Fruit fly (Drosophila melanogaster) whole organism, embryonic: ENCODE measurements around the gene unc-4.

Experiments used
- Ada2b ChIP-seq: fragments of 200-800 bp; sonication (Bioruptor generic); IDR thresholded peaks from 2 replicates; pipeline ENCODE4 v1.3.6; 2022; ENCODE audit warnings: missing biosample characterization, missing genetic modification characterization
- Blimp-1 ChIP-seq: fragments of 200-800 bp; sonication (Bioruptor generic); optimal IDR thresholded peaks from 3 replicates; lab custom pipeline; 2018; ENCODE audit warnings: missing biosample characterization, missing genetic modification characterization, mild to moderate bottlenecking, moderate library complexity, missing genetic modification reagents
- BtbVII ChIP-seq: fragments of 200-800 bp; sonication (Bioruptor generic); optimal IDR thresholded peaks from 3 replicates; lab custom pipeline; 2017; ENCODE audit warnings: missing biosample characterization, mild to moderate bottlenecking, missing genetic modification characterization
- CG10209 ChIP-seq: fragments of 200-800 bp; sonication (Bioruptor generic); optimal IDR thresholded peaks from 3 replicates; lab custom pipeline; 2017; ENCODE audit warnings: missing biosample characterization, mild to moderate bottlenecking, missing genetic modification characterization, missing genetic modification reagents
- CG10979 ChIP-seq: fragments of 200-800 bp; sonication (Bioruptor generic); optimal IDR thresholded peaks from 2 replicates; lab custom pipeline; 2018; ENCODE audit warnings: missing biosample characterization, mild to moderate bottlenecking, missing genetic modification characterization, moderate library complexity
- CG12391 ChIP-seq: fragments of 200-800 bp; sonication (Bioruptor generic); optimal IDR thresholded peaks from 3 replicates; lab custom pipeline; 2018; ENCODE audit warnings: missing biosample characterization, mild to moderate bottlenecking, missing genetic modification characterization, moderate library complexity
- CG13296 ChIP-seq: fragments of 200-800 bp; sonication (Bioruptor generic); optimal IDR thresholded peaks from 3 replicates; lab custom pipeline; 2018; ENCODE audit warnings: missing biosample characterization, mild to moderate bottlenecking, missing genetic modification characterization
- CG14441 ChIP-seq: fragments of 200-800 bp; sonication (Bioruptor generic); IDR thresholded peaks from 2 replicates; pipeline ENCODE4 v1.3.6; 2022; ENCODE audit warnings: missing biosample characterization, missing genetic modification characterization
- CG15269 ChIP-seq: fragments of 200-800 bp; sonication (Bioruptor generic); optimal IDR thresholded peaks from 2 replicates; lab custom pipeline; 2018; ENCODE audit warnings: missing biosample characterization, mild to moderate bottlenecking, missing genetic modification characterization, moderate library complexity
- CG17328 ChIP-seq: fragments of 200-800 bp; sonication (Bioruptor generic); IDR thresholded peaks from 2 replicates; pipeline ENCODE4 v1.3.6; 2022; ENCODE audit warnings: missing biosample characterization, missing genetic modification characterization
- CG18262 ChIP-seq: fragments of 200-800 bp; optimal IDR thresholded peaks from 3 replicates; lab custom pipeline; 2019; ENCODE audit warnings: missing biosample characterization, mild to moderate bottlenecking, missing genetic modification characterization, moderate library complexity
- CG18476 ChIP-seq: fragments of 200-800 bp; sonication (Bioruptor generic); optimal IDR thresholded peaks from 2 replicates; lab custom pipeline; 2016; ENCODE audit warnings: missing biosample characterization, mild to moderate bottlenecking, missing genetic modification characterization
- CG2678 ChIP-seq: fragments of 200-800 bp; sonication (Bioruptor generic); optimal IDR thresholded peaks from 3 replicates; lab custom pipeline; 2019; ENCODE audit warnings: missing biosample characterization, mild to moderate bottlenecking, missing genetic modification characterization, moderate library complexity
- CG30020 ChIP-seq: fragments of 200-800 bp; optimal IDR thresholded peaks from 2 replicates; lab custom pipeline; 2019; ENCODE audit warnings: missing biosample characterization, mild to moderate bottlenecking, missing genetic modification characterization, moderate library complexity
- CG31441 ChIP-seq: fragments of 200-800 bp; sonication (Bioruptor generic); IDR thresholded peaks from 2 replicates; pipeline ENCODE4 v1.3.6; 2022; ENCODE audit warnings: missing biosample characterization, missing genetic modification characterization
- CG4404 ChIP-seq: fragments of 200-800 bp; sonication (Bioruptor generic); IDR thresholded peaks from 2 replicates; pipeline ENCODE4 v1.3.6; 2022; ENCODE audit warnings: missing biosample characterization, missing genetic modification characterization
- CG4424 ChIP-seq: fragments of 200-800 bp; sonication (Bioruptor generic); optimal IDR thresholded peaks from 3 replicates; lab custom pipeline; 2016; ENCODE audit warnings: missing biosample characterization, missing genetic modification characterization
- CG4820 ChIP-seq: fragments of 200-800 bp; sonication (Bioruptor generic); optimal IDR thresholded peaks from 3 replicates; lab custom pipeline; 2016; ENCODE audit warnings: missing biosample characterization, missing genetic modification characterization
- CG6689 ChIP-seq: fragments of 200-800 bp; sonication (Bioruptor generic); IDR thresholded peaks from 2 replicates; pipeline ENCODE4 v1.3.6; 2022; ENCODE audit warnings: missing biosample characterization, missing genetic modification characterization
- CG7357 ChIP-seq: fragments of 200-800 bp; sonication (Bioruptor generic); IDR thresholded peaks from 3 replicates; pipeline ENCODE4 v1.3.6; 2022; ENCODE audit warnings: missing biosample characterization, missing genetic modification characterization
- CG7839 ChIP-seq: fragments of 200-800 bp; sonication (Bioruptor generic); optimal IDR thresholded peaks from 3 replicates; lab custom pipeline; 2018; ENCODE audit warnings: missing biosample characterization, mild to moderate bottlenecking, missing genetic modification characterization, moderate library complexity
- CG8089 ChIP-seq: fragments of 200-800 bp; sonication (Bioruptor generic); optimal IDR thresholded peaks from 3 replicates; lab custom pipeline; 2016; ENCODE audit warnings: missing biosample characterization, missing genetic modification characterization
- CG9727 ChIP-seq: fragments of 200-800 bp; sonication (Bioruptor generic); optimal IDR thresholded peaks from 3 replicates; lab custom pipeline; 2017; ENCODE audit warnings: missing biosample characterization, mild to moderate bottlenecking, missing genetic modification characterization
- Chrac-16 ChIP-seq: fragments of 200-800 bp; sonication (Bioruptor generic); optimal IDR thresholded peaks from 3 replicates; lab custom pipeline; 2016; ENCODE audit warnings: missing biosample characterization, missing genetic modification characterization
- Dad ChIP-seq: fragments of 200-800 bp; sonication (Bioruptor generic); optimal IDR thresholded peaks from 3 replicates; lab custom pipeline; 2016; ENCODE audit warnings: missing biosample characterization, missing genetic modification characterization
- Dbx ChIP-seq: fragments of 200-800 bp; sonication (Bioruptor generic); IDR thresholded peaks from 3 replicates; pipeline ENCODE4 v1.3.6; 2022; ENCODE audit warnings: missing biosample characterization, missing genetic modification characterization
- E2f2 ChIP-seq: fragments of 200-800 bp; sonication (Bioruptor generic); IDR thresholded peaks from 2 replicates; pipeline ENCODE4 v1.3.6; 2022; ENCODE audit warnings: missing biosample characterization, missing genetic modification characterization
- HHEX ChIP-seq: fragments of 200-800 bp; sonication (Bioruptor generic); optimal IDR thresholded peaks from 3 replicates; lab custom pipeline; 2017; ENCODE audit warnings: missing biosample characterization, mild to moderate bottlenecking, missing genetic modification characterization, missing genetic modification reagents
- HLH3B ChIP-seq: fragments of 200-800 bp; sonication (Bioruptor generic); IDR thresholded peaks from 2 replicates; pipeline ENCODE4 v1.3.6; 2022; ENCODE audit warnings: missing biosample characterization, missing genetic modification characterization
- MTF-1 ChIP-seq: fragments of 200-800 bp; sonication (Bioruptor generic); optimal IDR thresholded peaks from 2 replicates; lab custom pipeline; 2018; ENCODE audit warnings: missing biosample characterization, mild to moderate bottlenecking, missing genetic modification characterization, borderline replicate concordance
- PHDP ChIP-seq: fragments of 200-800 bp; sonication (Bioruptor generic); optimal IDR thresholded peaks from 3 replicates; lab custom pipeline; 2018; ENCODE audit warnings: missing biosample characterization, mild to moderate bottlenecking, missing genetic modification characterization, moderate library complexity
- Six4 ChIP-seq: fragments of 200-800 bp; sonication (Bioruptor generic); optimal IDR thresholded peaks from 2 replicates; lab custom pipeline; 2016; ENCODE audit warnings: missing biosample characterization, missing genetic modification characterization
- Sox100B ChIP-seq: fragments of 200-800 bp; sonication (Bioruptor generic); optimal IDR thresholded peaks from 3 replicates; lab custom pipeline; 2018; ENCODE audit warnings: missing biosample characterization, mild to moderate bottlenecking, missing genetic modification characterization
- Sox102F ChIP-seq: fragments of 200-800 bp; sonication (Bioruptor generic); optimal IDR thresholded peaks from 2 replicates; lab custom pipeline; 2018; ENCODE audit warnings: missing biosample characterization, mild to moderate bottlenecking, missing genetic modification characterization, moderate library complexity
- al ChIP-seq: fragments of 200-800 bp; sonication (Bioruptor generic); IDR thresholded peaks from 2 replicates; pipeline ENCODE4 v1.3.6; 2022; ENCODE audit warnings: missing biosample characterization, missing genetic modification characterization
- bcd ChIP-seq: fragments of 200-800 bp; sonication (Bioruptor generic); optimal IDR thresholded peaks from 2 replicates; lab custom pipeline; 2017; ENCODE audit warnings: missing biosample characterization, mild to moderate bottlenecking, missing genetic modification characterization
- dmrt99B ChIP-seq: fragments of 200-800 bp; sonication (Bioruptor generic); optimal IDR thresholded peaks from 2 replicates; lab custom pipeline; 2018; ENCODE audit warnings: missing biosample characterization, mild to moderate bottlenecking, missing genetic modification characterization, moderate library complexity
- fd64A ChIP-seq: fragments of 200-800 bp; sonication (Bioruptor generic); optimal IDR thresholded peaks from 3 replicates; lab custom pipeline; 2018; ENCODE audit warnings: missing biosample characterization, mild to moderate bottlenecking, missing genetic modification characterization
- h ChIP-seq: fragments of >200 bp; optimal IDR thresholded peaks from 2 replicates; lab custom pipeline; 2017
- hkb ChIP-seq, 2 experiments: fragments of 200-800 bp in 1 of 2; fragments of >200 bp in 1 of 2; sonication (Bioruptor generic) in 1 of 2; IDR thresholded peaks in 1 of 2; optimal IDR thresholded peaks in 1 of 2; 2 replicates each; pipeline versions ENCODE4 v1.3.6 to Lab custom; 2017 to 2022; ENCODE audit warnings: missing biosample characterization in 1 of 2, missing genetic modification characterization in 1 of 2
- pan ChIP-seq, 4 experiments: fragments of >200 bp in 3 of 4; fragments of 200-800 bp in 1 of 4; sonication (Bioruptor generic) in 1 of 4; optimal IDR thresholded peaks in 3 of 4; IDR thresholded peaks in 1 of 4; 2 replicates each; pipeline versions ENCODE4 v1.3.6 to Lab custom; 2017 to 2022; ENCODE audit warnings: missing biosample characterization in 2 of 4, missing genetic modification characterization in 2 of 4, mixed read lengths in 1 of 4
- ranshi ChIP-seq: fragments of 200-800 bp; sonication (Bioruptor generic); IDR thresholded peaks from 2 replicates; pipeline ENCODE4 v1.3.6; 2022; ENCODE audit warnings: missing biosample characterization, missing genetic modification characterization
- scrt ChIP-seq: fragments of 200-800 bp; sonication (Bioruptor generic); optimal IDR thresholded peaks from 2 replicates; lab custom pipeline; 2018; ENCODE audit warnings: missing biosample characterization, mild to moderate bottlenecking, missing genetic modification characterization, moderate library complexity
- slbo ChIP-seq: fragments of 200-800 bp; sonication (Bioruptor generic); IDR thresholded peaks from 2 replicates; pipeline ENCODE4 v1.3.6; 2022; ENCODE audit warnings: missing biosample characterization, missing genetic modification characterization
- so ChIP-seq: fragments of 200-800 bp; sonication (Bioruptor generic); IDR thresholded peaks from 3 replicates; pipeline ENCODE4 v1.3.6; 2022; ENCODE audit warnings: missing biosample characterization, missing genetic modification characterization
- ssp ChIP-seq: fragments of 200-800 bp; sonication (Bioruptor generic); IDR thresholded peaks from 2 replicates; pipeline ENCODE4 v1.3.6; 2022; ENCODE audit warnings: missing biosample characterization, missing genetic modification characterization
- twi ChIP-seq: fragments of 200-800 bp; optimal IDR thresholded peaks from 2 replicates; lab custom pipeline; 2019; ENCODE audit warnings: missing biosample characterization, mild to moderate bottlenecking, missing genetic modification characterization, moderate library complexity

Gene unc-4

dm6 chrX:17726551-17727180 is 41.7 kb upstream of the unc-4 start (continued):
- TF ChIP-seq BtbVII (GFP tag; lab: Kevin White, UChicago) = peak; percentile 5
- peak; percentile 23 for TF ChIP-seq CG7839
- TF ChIP-seq fd64A (GFP tag; lab: Kevin White, UChicago) = no peak
- TF ChIP-seq CG6689 (GFP tag; lab: Robert Waterston, UW) = peak; percentile 46
- TF ChIP-seq slbo (GFP tag; lab: Robert Waterston, UW) = peak; percentile 31; the same call in 1 of the 2 replicates
- TF ChIP-seq hkb (optimal IDR thresholded peaks at IDR 0.05; lab: Kevin White, UChicago) = no peak
- TF ChIP-seq hkb (GFP tag; IDR thresholded peaks at IDR 0.05; lab: Robert Waterston, UW) = peak; percentile 59; the same call in 1 of the 2 replicates
- 0 out of 2 replicates have a peak, but pooled peaks have one; percentile 32 for TF ChIP-seq CG14441 (GFP tag; lab: Robert Waterston, UW)
- TF ChIP-seq CG7357 (GFP tag; lab: Robert Waterston, UW) = 0 out of 3 replicates have a peak, but pooled peaks have one; percentile 48
- peak; percentile 1 for TF ChIP-seq scrt (GFP tag; lab: Kevin White, UChicago)
- no peak for TF ChIP-seq Chrac-16 (GFP tag; lab: Kevin White, UChicago)
- TF ChIP-seq E2f2 (GFP tag; lab: Robert Waterston, UW) = peak; percentile 17; the same call in 1 of the 2 replicates
- peak; percentile 42 for TF ChIP-seq Sox100B (GFP tag; lab: Kevin White, UChicago)
- peak; percentile 27 for TF ChIP-seq CG12391 (tag; lab: Kevin White, UChicago)
- peak; percentile 27 for TF ChIP-seq HHEX (GFP tag; lab: Kevin White, UChicago)
- TF ChIP-seq ssp (GFP tag; lab: Robert Waterston, UW) = peak; percentile 11; the same call in 1 of the 2 replicates
- no peak for TF ChIP-seq CG8089 (GFP tag; lab: Kevin White, UChicago)
- TF ChIP-seq Six4 (GFP tag; lab: Kevin White, UChicago) = no peak
- TF ChIP-seq CG18262 (tag; lab: Kevin White, UChicago) = peak; percentile 43
- peak; percentile 61 for TF ChIP-seq CG2678 (tag; lab: Kevin White, UChicago)
- peak; percentile 31 for TF ChIP-seq CG13296 (GFP tag; lab: Kevin White, UChicago)
- 0 out of 2 replicates have a peak, but pooled peaks have one; percentile 28 for TF ChIP-seq CG17328
- TF ChIP-seq Dbx (GFP tag; lab: Robert Waterston, UW) = peak; percentile 28; the same call in 1 of the 3 replicates
- peak; percentile 54; the same call in 1 of the 2 replicates for TF ChIP-seq CG31441 (GFP tag; lab: Robert Waterston, UW)
- peak; percentile 29; the same call in 1 of the 2 replicates for TF ChIP-seq ranshi (GFP tag; lab: Robert Waterston, UW)
- 0 out of 2 replicates have a peak, but pooled peaks have one; percentile 26 for TF ChIP-seq CG4404 (GFP tag; lab: Robert Waterston, UW)
- TF ChIP-seq h (lab: Kevin White, UChicago) = no peak
- peak; percentile 23 for TF ChIP-seq Blimp-1 (GFP tag; lab: Kevin White, UChicago)
- TF ChIP-seq bcd (GFP tag; lab: Kevin White, UChicago) = peak; percentile 21
- TF ChIP-seq PHDP (tag; lab: Kevin White, UChicago) = peak; percentile 22
- TF ChIP-seq CG18476 (GFP tag; lab: Kevin White, UChicago) = peak; percentile 26
- TF ChIP-seq HLH3B (GFP tag; lab: Robert Waterston, UW) = peak; percentile 34; the same call in 1 of the 2 replicates
- TF ChIP-seq dmrt99B = peak; percentile 65
- TF ChIP-seq CG30020 (tag; lab: Kevin White, UChicago) = no peak
- TF ChIP-seq al (GFP tag; lab: Robert Waterston, UW) = 0 out of 2 replicates have a peak, but pooled peaks have one; percentile 13
- peak; percentile 20 for TF ChIP-seq CG10209 (GFP tag; lab: Kevin White, UChicago)
- TF ChIP-seq so (GFP tag; lab: Robert Waterston, UW) = 0 out of 3 replicates have a peak, but pooled peaks have one; percentile 9
- TF ChIP-seq CG9727 (GFP tag; lab: Kevin White, UChicago) = peak; percentile 31
- TF ChIP-seq MTF-1 (GFP tag; lab: Kevin White, UChicago) = no peak
- peak; percentile 22 for TF ChIP-seq CG4424 (GFP tag; lab: Kevin White, UChicago)
- no peak for TF ChIP-seq twi (tag; lab: Kevin White, UChicago)
- peak; percentile 30 for TF ChIP-seq CG15269 (tag; lab: Kevin White, UChicago)
- TF ChIP-seq pan (optimal IDR thresholded peaks at IDR 0.05; lab: Kevin White, UChicago) = no peak
- TF ChIP-seq pan (GFP tag; optimal IDR thresholded peaks at IDR 0.05 in 1 of 2, IDR thresholded peaks at IDR 0.05 in 1 of 2) = peak in 1 of 2 experiments; percentile 53
- TF ChIP-seq Dad = no peak
- TF ChIP-seq Sox102F = peak; percentile 35
- TF ChIP-seq CG4820 (GFP tag; lab: Kevin White, UChicago) = no peak
- peak; percentile 38; the same call in 1 of the 2 replicates for TF ChIP-seq Ada2b (GFP tag; lab: Robert Waterston, UW)
- TF ChIP-seq CG10979 (tag; lab: Kevin White, UChicago) = peak; percentile 20
